Worm (Caenorhabditis elegans): ENCODE data around the gene cisd-1.

DNA sequence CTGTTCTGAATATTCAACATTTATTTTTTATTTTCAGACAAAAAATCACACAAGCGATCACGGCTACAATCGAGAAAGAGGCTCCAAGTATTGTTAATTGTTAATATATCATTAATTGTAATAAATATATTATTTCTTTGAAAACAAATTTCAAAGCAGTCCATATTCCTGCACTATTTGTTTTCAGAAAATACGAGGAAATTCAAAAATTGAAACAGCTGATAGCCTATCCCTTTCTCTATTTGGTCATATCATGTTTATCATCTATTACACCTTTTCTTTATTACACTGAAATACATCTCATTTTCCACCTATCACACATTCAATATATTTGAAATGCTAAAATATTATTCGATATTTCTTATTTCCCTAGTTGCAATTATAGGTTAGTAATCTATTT lies 24.5 kb downstream of the cisd-1 start, which contains the start of gene W02B12.13:
- TF ChIP-seq pqm-1 (tag; optimal IDR thresholded peaks at IDR 0.05) (no peak), lsy-12 (tag; optimal IDR thresholded peaks at IDR 0.05) (no peak), nhr-23 (tag; optimal IDR thresholded peaks at IDR 0.05) (no peak), unc-39 (tag; optimal IDR thresholded peaks at IDR 0.05) (no peak), nhr-11 (tag; optimal IDR thresholded peaks at IDR 0.05) (no peak), elt-1 (tag; optimal IDR thresholded peaks at IDR 0.05) (no peak), nhr-77 (tag; optimal IDR thresholded peaks at IDR 0.05) (no peak), aly-2 (tag; optimal IDR thresholded peaks at IDR 0.05) (no peak), lin-39 (tag; optimal IDR thresholded peaks at IDR 0.05) (no peak), fos-1 (tag; optimal IDR thresholded peaks at IDR 0.05) (no peak), elt-3 (tag; optimal IDR thresholded peaks at IDR 0.05) (no peak), nhr-237 (tag; optimal IDR thresholded peaks at IDR 0.05) (no peak), mml-1 (tag; optimal IDR thresholded peaks at IDR 0.05) (no peak)
